Fruit fly (Drosophila melanogaster) S2 (cell line): ENCODE results near the gene Tob.
A peak's percentile ranks its signal among the peaks of the same experiment; 100 is the strongest.

Experiments used
- CG8478 ChIP-seq: fragments of >200 bp; optimal IDR thresholded peaks from 2 replicates; lab custom pipeline; 2018
- CTCF ChIP-seq, 2 experiments: fragments of >200 bp; optimal IDR thresholded peaks; 2 replicates each; lab custom pipeline; 2018

DNA sequence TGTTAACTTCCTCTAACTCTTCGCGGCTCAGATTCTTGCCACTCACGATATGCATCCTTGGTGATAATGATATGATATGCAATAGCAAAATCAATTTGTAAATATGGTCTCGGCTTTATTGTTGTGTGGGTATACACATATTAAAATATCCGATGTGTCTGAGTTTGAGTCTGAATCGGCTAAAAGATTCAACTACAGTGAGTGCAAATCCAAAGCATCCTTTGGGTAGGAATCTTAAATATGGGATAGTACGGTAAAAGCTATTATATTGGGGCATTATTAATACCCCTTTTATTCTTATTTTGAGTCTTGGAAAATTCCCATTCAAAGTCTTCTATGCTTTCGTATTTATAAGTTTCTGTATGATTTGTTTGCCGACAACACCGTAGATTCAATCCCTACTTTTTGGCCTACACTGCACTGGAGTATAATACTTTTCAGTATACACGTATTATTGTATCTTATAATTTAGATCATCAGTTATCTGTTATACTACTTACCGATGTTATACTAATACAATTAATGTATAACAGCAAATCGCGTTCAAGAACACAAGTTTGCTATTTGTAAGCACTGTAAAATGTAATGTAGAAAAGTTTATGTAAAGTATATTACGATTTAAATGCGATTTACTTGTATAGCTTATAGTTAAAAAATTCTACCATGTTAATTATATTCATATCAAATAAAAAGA lies 28.4 kb downstream of the Tob start, which contains the start of gene CG12395:
- TF ChIP-seq CTCF (optimal IDR thresholded peaks at IDR 0.05; lab: Kevin White, UChicago) (peak; percentile 33 to 35), CG8478 (lab: Kevin White, UChicago) (no peak)
